Worm (Caenorhabditis elegans): ENCODE results near the gene srg-32.
A peak's percentile ranks its signal among the peaks of the same experiment; 100 is the strongest.

srg-32 gene

DNA sequence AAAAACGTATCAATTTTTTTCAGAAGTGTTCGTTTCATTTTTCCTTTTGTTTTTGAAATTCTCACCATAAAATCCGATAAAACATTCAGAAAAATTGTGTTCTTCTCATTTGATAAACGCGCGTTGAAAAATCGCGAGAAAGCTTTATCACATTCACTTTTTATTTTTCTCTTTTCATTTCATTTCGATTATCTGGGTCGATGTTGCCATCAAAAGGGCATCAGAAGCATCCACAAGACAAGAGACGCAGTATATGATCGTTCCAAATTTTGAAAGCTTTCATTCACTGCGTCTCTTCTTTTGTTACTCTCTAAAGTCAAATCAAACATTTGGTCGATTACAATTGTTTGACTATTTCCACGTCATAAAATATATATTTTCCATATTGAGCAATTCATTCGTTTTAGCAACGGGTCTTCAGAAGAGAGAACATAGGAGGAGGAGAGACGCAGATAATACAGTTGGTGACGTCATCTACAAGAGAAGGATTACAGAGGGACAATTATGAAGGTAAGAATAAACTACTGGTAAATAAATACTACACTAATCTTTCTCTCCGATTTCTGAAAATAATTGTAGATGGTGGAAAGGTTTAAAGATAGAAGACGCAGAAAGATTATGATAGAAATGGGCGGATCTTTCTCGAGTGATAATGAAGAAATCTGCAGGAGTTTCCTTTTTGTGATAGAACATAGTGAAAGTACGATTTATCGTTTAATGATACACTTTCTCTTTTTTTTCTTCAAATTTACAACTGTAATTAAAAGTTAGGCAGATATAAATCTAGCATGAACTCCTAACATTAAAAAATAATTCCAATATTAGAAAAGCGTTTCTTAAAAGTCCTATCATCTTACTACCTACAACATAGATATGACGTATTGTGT lies 13.7 kb upstream of the srg-32 start, which contains the start of gene H27A22.1:
Gene H27A22.1 (plus strand): TSS at position 505 of the 887 bp plus-strand sequence.
- no peak for TF ChIP-seq madf-3 (GFP tag; IDR thresholded peaks at IDR 0.05)
- no peak for TF ChIP-seq T07F8.4 (tag; optimal IDR thresholded peaks at IDR 0.05)
- peak; percentile 56; the same call in 1 of the 2 replicates for TF ChIP-seq hmg-1.2 (GFP tag; IDR thresholded peaks at IDR 0.05)

- TF ChIP-seq attf-3 (GFP tag; conservative IDR thresholded peaks at IDR 0.05) (peak; percentile 75), K12H6.12 (tag; optimal IDR thresholded peaks at IDR 0.05) (no peak)
Measured at ce11 chrV:10598670-10599154, 10.1 kb upstream of the srg-32 start, which contains the start of gene scpl-4. scpl-4 (plus strand) TSS chrV:10599104.

- no peak for TF ChIP-seq ceh-91 (GFP tag; IDR thresholded peaks at IDR 0.05)
- no peak for TF ChIP-seq lin-26 (GFP tag; IDR thresholded peaks at IDR 0.05)
- TF ChIP-seq lin-35 (GFP tag; optimal IDR thresholded peaks at IDR 0.05), result no peak
- peak; percentile 10 for TF ChIP-seq xnd-1 (tag; optimal IDR thresholded peaks at IDR 0.05)
- TF ChIP-seq ZK185.1 (tag; optimal IDR thresholded peaks at IDR 0.05; ENCODE audit: poor library complexity, severe bottlenecking), result no peak
- no peak for TF ChIP-seq lin-40 (tag; optimal IDR thresholded peaks at IDR 0.05)
- TF ChIP-seq nhr-179 (tag; optimal IDR thresholded peaks at IDR 0.05), result no peak
- TF ChIP-seq ztf-22 (GFP tag; optimal IDR thresholded peaks at IDR 0.05), result no peak
- TF ChIP-seq somi-1 (GFP tag; optimal IDR thresholded peaks at IDR 0.05), result no peak
- peak; percentile 55 for TF ChIP-seq efl-1 (GFP tag; optimal IDR thresholded peaks at IDR 0.05)
- no peak for TF ChIP-seq Y53F4B.3 (GFP tag; IDR thresholded peaks at IDR 0.05)
- TF ChIP-seq fkh-3 (tag; optimal IDR thresholded peaks at IDR 0.05), result no peak
- no peak for TF ChIP-seq nfya-2 (GFP tag; IDR thresholded peaks at IDR 0.05)
- TF ChIP-seq lsl-1 (GFP tag; optimal IDR thresholded peaks at IDR 0.05), result peak; percentile 45
- peak; percentile 60; the same call in 1 of the 2 replicates for TF ChIP-seq madf-6 (GFP tag; IDR thresholded peaks at IDR 0.05)
- no peak for TF ChIP-seq mes-4 (tag; optimal IDR thresholded peaks at IDR 0.05)
- no peak for TF ChIP-seq madf-8 (GFP tag; conservative IDR thresholded peaks at IDR 0.05)
- TF ChIP-seq nhr-80 (tag; optimal IDR thresholded peaks at IDR 0.05), result no peak
- TF ChIP-seq mxl-1 (tag; optimal IDR thresholded peaks at IDR 0.05), result no peak
- TF ChIP-seq F23B12.7 (tag; optimal IDR thresholded peaks at IDR 0.05; ENCODE audit: insufficient read depth), result no peak
- no peak for TF ChIP-seq chd-7 (tag; optimal IDR thresholded peaks at IDR 0.05)
- TF ChIP-seq aptf-3 (GFP tag; IDR thresholded peaks at IDR 0.05), result no peak
- TF ChIP-seq unc-62 (GFP tag; optimal IDR thresholded peaks at IDR 0.05), result no peak
- TF ChIP-seq F33H1.4 (GFP tag; IDR thresholded peaks at IDR 0.05), result no peak
Measured at ce11 chrV:10597234-10597633, 8.6 kb upstream of the srg-32 start, which contains the start of gene T21C9.13. T21C9.13 (plus strand) TSS chrV:10597266.

- TF ChIP-seq nhr-90 (tag; optimal IDR thresholded peaks at IDR 0.05), result no peak
- TF ChIP-seq F52B5.7 (tag; optimal IDR thresholded peaks at IDR 0.05), result no peak
- TF ChIP-seq F55B11.4 (tag; optimal IDR thresholded peaks at IDR 0.05; ENCODE audit: borderline replicate concordance, insufficient read depth), result no peak
- no peak for TF ChIP-seq aptf-2 (GFP tag; conservative IDR thresholded peaks at IDR 0.05)
Measured at ce11 chrV:10594810-10595209, 6.2 kb upstream of the srg-32 start, which contains the start of gene T21C9.11. T21C9.11 (minus strand) TSS chrV:10594910.
